Fruit fly (Drosophila melanogaster) whole organism, prepupa: ENCODE results near the gene CheA75a.

Source experiments
- CG10631 ChIP-seq: fragments of 200-800 bp; sonication (Bioruptor generic); optimal IDR thresholded peaks from 2 replicates; lab custom pipeline; 2016; ENCODE audit warnings: missing biosample characterization, missing genetic modification characterization
- CG1621 ChIP-seq: fragments of 200-800 bp; sonication (Bioruptor generic); optimal IDR thresholded peaks from 3 replicates; lab custom pipeline; 2018; ENCODE audit warnings: missing biosample characterization, mild to moderate bottlenecking, missing genetic modification characterization
- CG34406 ChIP-seq: fragments of 200-800 bp; sonication (Bioruptor generic); optimal IDR thresholded peaks from 3 replicates; lab custom pipeline; 2016; ENCODE audit warnings: missing biosample characterization, missing genetic modification characterization
- CG6276 ChIP-seq: fragments of 200-800 bp; sonication (Bioruptor generic); optimal IDR thresholded peaks from 2 replicates; lab custom pipeline; 2017; ENCODE audit warnings: missing biosample characterization, mild to moderate bottlenecking, missing genetic modification characterization
- CG8119 ChIP-seq: fragments of 200-800 bp; sonication (Bioruptor generic); IDR thresholded peaks from 3 replicates; pipeline ENCODE4 v1.3.6; 2022; ENCODE audit warnings: missing biosample characterization, missing genetic modification characterization
- CG9139 ChIP-seq: fragments of 200-800 bp; sonication (Bioruptor generic); optimal IDR thresholded peaks from 3 replicates; lab custom pipeline; 2017; ENCODE audit warnings: missing biosample characterization, mild to moderate bottlenecking, missing genetic modification characterization
- Lpt ChIP-seq: fragments of 200-800 bp; sonication (Bioruptor generic); optimal IDR thresholded peaks from 3 replicates; lab custom pipeline; 2016; ENCODE audit warnings: missing biosample characterization, missing genetic modification characterization
- Sox15 ChIP-seq: fragments of 200-800 bp; sonication (Bioruptor generic); optimal IDR thresholded peaks from 3 replicates; lab custom pipeline; 2016; ENCODE audit warnings: missing biosample characterization, missing genetic modification characterization
- cyc ChIP-seq: fragments of 200-800 bp; sonication (Bioruptor generic); optimal IDR thresholded peaks from 3 replicates; lab custom pipeline; 2016; ENCODE audit warnings: missing biosample characterization, missing genetic modification characterization
- esn ChIP-seq: fragments of 200-800 bp; sonication (Bioruptor generic); optimal IDR thresholded peaks from 2 replicates; lab custom pipeline; 2016; ENCODE audit warnings: missing biosample characterization, mild to moderate bottlenecking, missing genetic modification characterization, moderate library complexity
- fd59A ChIP-seq: fragments of 200-800 bp; sonication (Bioruptor generic); optimal IDR thresholded peaks from 2 replicates; lab custom pipeline; 2017; ENCODE audit warnings: missing biosample characterization, mild to moderate bottlenecking, missing genetic modification characterization, missing genetic modification reagents
- salr ChIP-seq, 2 experiments: fragments of 200-800 bp; sonication (Bioruptor generic); optimal IDR thresholded peaks; 3 replicates each; lab custom pipeline; 2016 to 2018; ENCODE audit warnings: missing biosample characterization in 2 of 2, missing genetic modification characterization in 2 of 2, mild to moderate bottlenecking in 1 of 2
- spab ChIP-seq: fragments of 200-800 bp; sonication (Bioruptor generic); optimal IDR thresholded peaks from 2 replicates; lab custom pipeline; 2017; ENCODE audit warnings: missing biosample characterization, mild to moderate bottlenecking, missing genetic modification characterization, missing genetic modification reagents
- topi ChIP-seq: fragments of 200-800 bp; sonication (Bioruptor generic); optimal IDR thresholded peaks from 3 replicates; lab custom pipeline; 2016; ENCODE audit warnings: missing biosample characterization, missing genetic modification characterization

DNA sequence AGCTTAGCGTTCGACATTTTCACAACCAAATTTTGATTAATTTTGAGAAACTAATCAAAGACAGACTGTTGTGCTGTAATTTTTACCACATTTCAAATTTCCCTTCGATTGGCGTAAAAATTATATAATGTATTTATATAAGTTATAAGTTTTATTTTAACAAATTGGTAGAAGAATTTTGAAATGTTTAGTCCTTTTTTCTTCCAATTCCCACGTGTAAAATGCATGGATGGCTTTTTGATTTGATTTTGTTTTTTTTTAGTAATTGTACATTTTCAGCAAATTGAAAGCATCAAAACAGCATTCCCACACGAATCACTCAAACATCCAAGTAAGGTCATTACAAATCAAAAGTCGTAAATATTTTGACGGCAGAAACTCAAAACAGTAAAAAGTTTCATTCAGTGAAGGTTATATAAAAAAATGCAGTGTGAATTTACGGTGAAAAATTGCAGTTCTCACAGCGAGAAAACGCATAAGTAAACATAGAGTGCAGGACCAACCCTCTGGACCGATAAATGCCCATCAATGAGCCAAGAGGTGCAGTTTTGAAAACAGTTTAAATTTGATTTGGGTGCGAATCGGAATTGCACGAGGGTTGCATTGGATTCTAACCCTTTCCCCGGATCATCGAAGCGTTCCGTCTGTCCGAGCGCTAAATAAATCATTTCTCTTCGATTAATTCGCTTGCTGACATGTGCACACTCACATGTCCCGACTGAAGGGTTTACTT is 42.5 kb downstream of the CheA75a start, which contains the start of gene CG5103:
- TF ChIP-seq cyc = no peak
- no peak for TF ChIP-seq topi (GFP tag; lab: Kevin White, UChicago)
- no peak for TF ChIP-seq CG8119
- TF ChIP-seq Sox15 = no peak
- no peak for TF ChIP-seq Lpt (GFP tag; lab: Kevin White, UChicago)
- TF ChIP-seq spab (GFP tag; lab: Kevin White, UChicago) = no peak
- TF ChIP-seq CG10631 = no peak
- no peak for TF ChIP-seq CG9139
- TF ChIP-seq CG6276 (GFP tag; lab: Kevin White, UChicago) = no peak
- TF ChIP-seq CG1621 (tag; lab: Kevin White, UChicago) = no peak
- TF ChIP-seq fd59A (GFP tag; lab: Kevin White, UChicago) = no peak
- TF ChIP-seq salr (GFP tag; optimal IDR thresholded peaks at IDR 0.05; lab: Kevin White, UChicago) = no peak
- no peak for TF ChIP-seq esn (GFP tag; lab: Kevin White, UChicago)
- TF ChIP-seq CG34406 = no peak
